Fruit fly (Drosophila melanogaster) whole organism, prepupa: ENCODE results near the gene COX7AL2.

ENCODE experiments used
- Blimp-1 ChIP-seq: fragments of 200-800 bp; sonication (Bioruptor generic); optimal IDR thresholded peaks from 3 replicates; lab custom pipeline; 2017; ENCODE audit warnings: missing biosample characterization, missing genetic modification characterization, mild to moderate bottlenecking, moderate library complexity, missing genetic modification reagents
- CG10631 ChIP-seq: fragments of 200-800 bp; sonication (Bioruptor generic); optimal IDR thresholded peaks from 2 replicates; lab custom pipeline; 2016; ENCODE audit warnings: missing biosample characterization, missing genetic modification characterization
- CG10669 ChIP-seq: fragments of 200-800 bp; sonication (Bioruptor generic); optimal IDR thresholded peaks from 3 replicates; lab custom pipeline; 2018; ENCODE audit warnings: missing biosample characterization, mild to moderate bottlenecking, missing genetic modification characterization, moderate library complexity
- CG11294 ChIP-seq: fragments of 200-800 bp; sonication (Bioruptor generic); IDR thresholded peaks from 2 replicates; pipeline ENCODE4 v1.3.6; 2022; ENCODE audit warnings: missing biosample characterization, missing genetic modification characterization
- CG11762 ChIP-seq: fragments of 200-800 bp; sonication (Bioruptor generic); optimal IDR thresholded peaks from 3 replicates; lab custom pipeline; 2016; ENCODE audit warnings: missing biosample characterization, missing genetic modification characterization; ENCODE audit not compliant: insufficient read depth
- CG15336 ChIP-seq: fragments of 200-800 bp; sonication (Bioruptor generic); IDR thresholded peaks from 2 replicates; pipeline ENCODE4 v1.3.6; 2022; ENCODE audit warnings: missing biosample characterization, missing genetic modification characterization
- CG1621 ChIP-seq: fragments of 200-800 bp; sonication (Bioruptor generic); optimal IDR thresholded peaks from 3 replicates; lab custom pipeline; 2018; ENCODE audit warnings: missing biosample characterization, mild to moderate bottlenecking, missing genetic modification characterization
- CG3032 ChIP-seq: fragments of 200-800 bp; optimal IDR thresholded peaks from 2 replicates; lab custom pipeline; 2019; ENCODE audit warnings: missing biosample characterization, mild to moderate bottlenecking, missing genetic modification characterization, moderate library complexity
- CG31627 ChIP-seq: fragments of 200-800 bp; sonication (Bioruptor generic); optimal IDR thresholded peaks from 3 replicates; lab custom pipeline; 2016; ENCODE audit warnings: missing biosample characterization, missing genetic modification characterization
- CG32006 ChIP-seq: fragments of 200-800 bp; sonication (Bioruptor generic); optimal IDR thresholded peaks from 3 replicates; lab custom pipeline; 2017; ENCODE audit warnings: missing biosample characterization, mild to moderate bottlenecking, missing genetic modification characterization
- CG4318 ChIP-seq: fragments of 200-800 bp; sonication (Bioruptor generic); optimal IDR thresholded peaks from 3 replicates; lab custom pipeline; 2017; ENCODE audit warnings: missing biosample characterization, mild to moderate bottlenecking, missing genetic modification characterization
- CG6163 ChIP-seq: fragments of 200-800 bp; sonication (Bioruptor generic); IDR thresholded peaks from 3 replicates; pipeline ENCODE4 v1.3.6; 2022; ENCODE audit warnings: missing biosample characterization, missing genetic modification characterization
- CG6276 ChIP-seq: fragments of 200-800 bp; sonication (Bioruptor generic); optimal IDR thresholded peaks from 2 replicates; lab custom pipeline; 2017; ENCODE audit warnings: missing biosample characterization, mild to moderate bottlenecking, missing genetic modification characterization
- CG6792 ChIP-seq: fragments of 200-800 bp; sonication (Bioruptor generic); optimal IDR thresholded peaks from 3 replicates; lab custom pipeline; 2016; ENCODE audit warnings: missing biosample characterization, missing genetic modification characterization
- CG6808 ChIP-seq: fragments of 200-800 bp; sonication (Bioruptor generic); optimal IDR thresholded peaks from 3 replicates; lab custom pipeline; 2017; ENCODE audit warnings: missing biosample characterization, missing genetic modification characterization, mild to moderate bottlenecking, moderate library complexity, missing genetic modification reagents
- CG6854 ChIP-seq: fragments of 200-800 bp; sonication (Bioruptor generic); optimal IDR thresholded peaks from 2 replicates; lab custom pipeline; 2017; ENCODE audit warnings: missing biosample characterization, mild to moderate bottlenecking, missing genetic modification characterization
- CG7368 ChIP-seq: fragments of 200-800 bp; sonication (Bioruptor generic); optimal IDR thresholded peaks from 3 replicates; lab custom pipeline; 2016; ENCODE audit warnings: missing biosample characterization, missing genetic modification characterization
- CG8119 ChIP-seq: fragments of 200-800 bp; sonication (Bioruptor generic); IDR thresholded peaks from 3 replicates; pipeline ENCODE4 v1.3.6; 2022; ENCODE audit warnings: missing biosample characterization, missing genetic modification characterization
- CG8319 ChIP-seq: fragments of 200-800 bp; sonication (Bioruptor generic); optimal IDR thresholded peaks from 3 replicates; lab custom pipeline; 2016; ENCODE audit warnings: missing biosample characterization, missing genetic modification characterization
- Eip75B ChIP-seq: fragments of 200-800 bp; sonication (Bioruptor generic); optimal IDR thresholded peaks from 3 replicates; lab custom pipeline; 2016; ENCODE audit warnings: missing biosample characterization, missing genetic modification characterization
- Ets21C ChIP-seq: fragments of 200-800 bp; sonication (Bioruptor generic); optimal IDR thresholded peaks from 3 replicates; lab custom pipeline; 2016; ENCODE audit warnings: missing biosample characterization, missing genetic modification characterization
- Ets96B ChIP-seq: fragments of 200-800 bp; optimal IDR thresholded peaks from 2 replicates; lab custom pipeline; 2019; ENCODE audit warnings: missing biosample characterization, mild to moderate bottlenecking, missing genetic modification characterization, moderate library complexity
- Gug ChIP-seq: fragments of 200-800 bp; sonication (Bioruptor generic); IDR thresholded peaks from 2 replicates; pipeline ENCODE4 v1.3.6; 2022; ENCODE audit warnings: missing biosample characterization, missing genetic modification characterization
- Hr38 ChIP-seq: sonication (Bioruptor generic); optimal IDR thresholded peaks from 2 replicates; lab custom pipeline; 2016; ENCODE audit warnings: missing biosample characterization, missing genetic modification characterization
- Hr4 ChIP-seq: fragments of 200-800 bp; sonication (Bioruptor generic); optimal IDR thresholded peaks from 3 replicates; lab custom pipeline; 2016; ENCODE audit warnings: missing biosample characterization, missing genetic modification characterization
- Lpt ChIP-seq: fragments of 200-800 bp; sonication (Bioruptor generic); optimal IDR thresholded peaks from 3 replicates; lab custom pipeline; 2016; ENCODE audit warnings: missing biosample characterization, missing genetic modification characterization
- OdsH ChIP-seq: fragments of 200-800 bp; sonication (Bioruptor generic); optimal IDR thresholded peaks from 3 replicates; lab custom pipeline; 2016; ENCODE audit warnings: missing biosample characterization, missing genetic modification characterization
- Smox ChIP-seq: fragments of 200-800 bp; sonication (Bioruptor generic); optimal IDR thresholded peaks from 3 replicates; lab custom pipeline; 2016; ENCODE audit warnings: missing biosample characterization, missing genetic modification characterization
- Sox14 ChIP-seq: fragments of 200-800 bp; sonication (Bioruptor generic); optimal IDR thresholded peaks from 3 replicates; lab custom pipeline; 2016; ENCODE audit warnings: missing biosample characterization, missing genetic modification characterization
- Sox15 ChIP-seq: fragments of 200-800 bp; sonication (Bioruptor generic); optimal IDR thresholded peaks from 3 replicates; lab custom pipeline; 2016; ENCODE audit warnings: missing biosample characterization, missing genetic modification characterization
- acj6 ChIP-seq: fragments of 200-800 bp; sonication (Bioruptor generic); optimal IDR thresholded peaks from 3 replicates; lab custom pipeline; 2016; ENCODE audit warnings: missing biosample characterization, missing genetic modification characterization
- cyc ChIP-seq: fragments of 200-800 bp; sonication (Bioruptor generic); optimal IDR thresholded peaks from 3 replicates; lab custom pipeline; 2016; ENCODE audit warnings: missing biosample characterization, missing genetic modification characterization
- dac ChIP-seq: fragments of 200-800 bp; sonication (Bioruptor generic); optimal IDR thresholded peaks from 2 replicates; lab custom pipeline; 2017; ENCODE audit warnings: missing biosample characterization, mild to moderate bottlenecking, missing genetic modification characterization
- dsx ChIP-seq: fragments of 200-800 bp; optimal IDR thresholded peaks from 3 replicates; lab custom pipeline; 2019; ENCODE audit warnings: missing biosample characterization, mild to moderate bottlenecking, missing genetic modification characterization, moderate library complexity; ENCODE audit not compliant: poor library complexity, severe bottlenecking
- eg ChIP-seq: fragments of 200-800 bp; sonication (Bioruptor generic); IDR thresholded peaks from 3 replicates; pipeline ENCODE4 v1.3.6; 2022; ENCODE audit warnings: missing biosample characterization, missing genetic modification characterization
- esn ChIP-seq: fragments of 200-800 bp; sonication (Bioruptor generic); optimal IDR thresholded peaks from 2 replicates; lab custom pipeline; 2016; ENCODE audit warnings: missing biosample characterization, mild to moderate bottlenecking, missing genetic modification characterization, moderate library complexity
- fkh ChIP-seq: fragments of 200-800 bp; sonication (Bioruptor generic); optimal IDR thresholded peaks from 3 replicates; lab custom pipeline; 2017; ENCODE audit warnings: missing biosample characterization, mild to moderate bottlenecking, missing genetic modification characterization, moderate library complexity
- lz ChIP-seq: fragments of 200-800 bp; sonication (Bioruptor generic); optimal IDR thresholded peaks from 3 replicates; lab custom pipeline; 2016; ENCODE audit warnings: missing biosample characterization, missing genetic modification characterization
- net ChIP-seq: fragments of 200-800 bp; sonication (Bioruptor generic); optimal IDR thresholded peaks from 3 replicates; lab custom pipeline; 2016; ENCODE audit warnings: missing biosample characterization, missing genetic modification characterization
- pdm3 ChIP-seq: fragments of 200-800 bp; sonication (Bioruptor generic); optimal IDR thresholded peaks from 3 replicates; lab custom pipeline; 2016; ENCODE audit warnings: missing biosample characterization, missing genetic modification characterization
- salr ChIP-seq, 2 experiments: fragments of 200-800 bp; sonication (Bioruptor generic); optimal IDR thresholded peaks; 3 replicates each; lab custom pipeline; 2016 to 2018; ENCODE audit warnings: missing biosample characterization in 2 of 2, missing genetic modification characterization in 2 of 2, mild to moderate bottlenecking in 1 of 2
- spab ChIP-seq: fragments of 200-800 bp; sonication (Bioruptor generic); optimal IDR thresholded peaks from 2 replicates; lab custom pipeline; 2017; ENCODE audit warnings: missing biosample characterization, mild to moderate bottlenecking, missing genetic modification characterization, missing genetic modification reagents
- ss ChIP-seq, 2 experiments: fragments of 200-800 bp; sonication (Bioruptor generic); optimal IDR thresholded peaks; 2 replicates in 1 of 2; 3 replicates in 1 of 2; lab custom pipeline; 2017 to 2018; ENCODE audit warnings: mild to moderate bottlenecking in 2 of 2, missing biosample characterization in 2 of 2, missing genetic modification characterization in 2 of 2, moderate library complexity in 1 of 2
- vri ChIP-seq: fragments of 200-800 bp; sonication (Bioruptor generic); optimal IDR thresholded peaks from 3 replicates; lab custom pipeline; 2016; ENCODE audit warnings: missing biosample characterization, mild to moderate bottlenecking, missing genetic modification characterization

The COX7AL2 gene

DNA sequence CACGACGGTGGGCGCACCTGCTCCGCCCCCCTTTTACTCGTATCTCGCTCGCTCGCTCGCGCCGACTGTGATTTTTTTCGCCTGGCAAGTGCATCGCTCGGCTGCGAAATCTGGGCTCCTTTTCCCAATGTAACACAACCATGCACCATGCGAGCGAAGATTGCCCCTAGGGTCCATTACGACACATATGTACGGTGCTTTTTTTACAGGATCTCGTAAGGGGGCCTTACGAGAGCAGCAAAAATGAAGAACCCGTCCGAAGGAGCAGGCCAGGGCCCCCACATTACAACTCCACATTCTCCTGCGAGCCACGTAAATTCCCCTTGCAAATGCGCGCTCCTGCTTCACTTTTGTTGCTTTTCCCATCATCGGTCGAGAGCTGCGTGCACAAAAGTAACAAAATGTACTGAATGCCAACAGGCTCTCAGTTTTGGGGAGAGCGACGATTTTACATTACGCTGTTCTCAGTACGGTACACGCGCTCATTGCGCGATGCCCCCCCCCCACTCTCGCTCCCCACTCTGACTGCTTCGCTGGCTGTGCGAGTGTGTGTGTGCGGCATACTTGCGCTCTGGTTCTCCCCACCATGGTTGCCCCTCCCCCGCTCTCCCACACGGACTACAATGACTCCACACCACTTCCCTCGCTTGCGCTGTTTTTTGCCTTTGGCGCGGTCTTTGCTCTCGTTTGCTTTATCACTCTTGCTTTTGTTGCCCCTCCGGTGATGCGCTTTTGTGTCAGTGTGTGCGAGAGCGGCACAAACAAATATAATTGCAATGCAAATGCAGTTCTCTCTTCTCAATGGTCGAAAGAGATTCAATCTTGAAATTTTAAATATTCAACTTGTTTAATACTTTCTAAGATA lies 5.4 kb upstream of the COX7AL2 start (continued):
- TF ChIP-seq CG15336 (GFP tag; lab: Robert Waterston, UW) (peak; percentile 54), CG6163 (peak; percentile 81), CG1621 (tag; lab: Kevin White, UChicago) (peak; percentile 57), esn (GFP tag; lab: Kevin White, UChicago) (peak; percentile 18), pdm3 (GFP tag; lab: Kevin White, UChicago) (no peak), Hr38 (GFP tag; lab: Kevin White, UChicago) (no peak), lz (GFP tag; lab: Kevin White, UChicago) (peak; percentile 4), CG8319 (GFP tag; lab: Kevin White, UChicago) (no peak), Smox (GFP tag; lab: Kevin White, UChicago) (no peak), ss (GFP tag; optimal IDR thresholded peaks at IDR 0.05; lab: Kevin White, UChicago) (peak; percentile 72 to 90)

dm6 chr2L:2202018-2202852 lies 4.5 kb upstream of the COX7AL2 start:
- TF ChIP-seq CG6163 (peak; percentile 100), dac (GFP tag; lab: Kevin White, UChicago) (peak; percentile 99), CG11294 (GFP tag; lab: Robert Waterston, UW) (peak; percentile 100), CG32006 (GFP tag; lab: Kevin White, UChicago) (peak; percentile 100), acj6 (GFP tag; lab: Kevin White, UChicago) (peak; percentile 100), Gug (GFP tag; lab: Robert Waterston, UW) (peak; percentile 100), CG6276 (GFP tag; lab: Kevin White, UChicago) (peak; percentile 100), CG31627 (GFP tag; lab: Kevin White, UChicago) (peak; percentile 100), vri (GFP tag; lab: Kevin White, UChicago) (peak; percentile 99), Blimp-1 (GFP tag; lab: Kevin White, UChicago) (peak; percentile 98), CG6854 (GFP tag; lab: Kevin White, UChicago) (peak; percentile 99), CG8319 (GFP tag; lab: Kevin White, UChicago) (peak; percentile 100), CG4318 (peak; percentile 100), esn (GFP tag; lab: Kevin White, UChicago) (peak; percentile 100), salr (GFP tag; optimal IDR thresholded peaks at IDR 0.05; lab: Kevin White, UChicago) (peak; percentile 99 to 100), CG1621 (tag; lab: Kevin White, UChicago) (peak; percentile 99), spab (peak; percentile 100), Sox14 (GFP tag; lab: Kevin White, UChicago) (peak; percentile 100), Lpt (GFP tag; lab: Kevin White, UChicago) (peak; percentile 100), CG7368 (GFP tag; lab: Kevin White, UChicago) (peak; percentile 100), CG11762 (GFP tag; lab: Kevin White, UChicago) (peak; percentile 100), dsx (GFP tag; lab: Kevin White, UChicago) (peak; percentile 99), CG10631 (GFP tag; lab: Kevin White, UChicago) (peak; percentile 100), CG8119 (GFP tag; lab: Robert Waterston, UW) (peak; percentile 100), Hr4 (GFP tag; lab: Kevin White, UChicago) (peak; percentile 100), Hr38 (GFP tag; lab: Kevin White, UChicago) (peak; percentile 98), lz (GFP tag; lab: Kevin White, UChicago) (peak; percentile 100), CG3032 (tag; lab: Kevin White, UChicago) (peak; percentile 100), cyc (GFP tag; lab: Kevin White, UChicago) (peak; percentile 100), Ets96B (peak; percentile 100), CG6792 (GFP tag; lab: Kevin White, UChicago) (peak; percentile 100), CG10669 (GFP tag; lab: Kevin White, UChicago) (peak; percentile 100), CG6808 (peak; percentile 99), OdsH (GFP tag; lab: Kevin White, UChicago) (peak; percentile 100), Smox (GFP tag; lab: Kevin White, UChicago) (peak; percentile 100), eg (peak; percentile 100), Ets21C (GFP tag; lab: Kevin White, UChicago) (peak; percentile 100), net (GFP tag; lab: Kevin White, UChicago) (peak; percentile 100), fkh (GFP tag; lab: Kevin White, UChicago) (peak; percentile 66), Eip75B (GFP tag; lab: Kevin White, UChicago) (peak; percentile 100), Sox15 (peak; percentile 99)
